Worm (Caenorhabditis elegans) whole organism, L1 larva: ENCODE data around the gene F46C3.6.
A peak's percentile ranks its signal among the peaks of the same experiment; 100 is the strongest.

ENCODE experiments used
- C34B4.2 ChIP-seq: sonication (generic microtip); optimal IDR thresholded peaks from 2 replicates; lab custom pipeline; 2017; ENCODE audit warnings: mild to moderate bottlenecking, missing genetic modification characterization, missing compliant biosample characterization
- blmp-1 ChIP-seq: fragments of 150-350 bp; optimal IDR thresholded peaks from 2 replicates; lab custom pipeline; 2014; ENCODE audit warnings: missing biosample characterization, missing genetic modification characterization
- ceh-63 ChIP-seq: fragments of 200-800 bp; sonication (Bioruptor generic); optimal IDR thresholded peaks from 2 replicates; lab custom pipeline; 2018; ENCODE audit warnings: mild to moderate bottlenecking, missing genetic modification characterization, missing compliant biosample characterization
- ceh-88 ChIP-seq: fragments of 200-800 bp; sonication (Bioruptor generic); IDR thresholded peaks from 2 replicates; pipeline ENCODE4 v1.3.6; 2022; ENCODE audit warnings: missing genetic modification characterization, missing compliant biosample characterization
- ceh-90 ChIP-seq: sonication (generic microtip); optimal IDR thresholded peaks from 2 replicates; lab custom pipeline; 2016; ENCODE audit warnings: missing genetic modification characterization, missing compliant biosample characterization
- dsc-1 ChIP-seq: sonication (generic microtip); optimal IDR thresholded peaks from 2 replicates; lab custom pipeline; 2016; ENCODE audit warnings: mild to moderate bottlenecking, missing genetic modification characterization, missing compliant biosample characterization
- efl-1 ChIP-seq, 4 experiments: fragments of 150-350 bp; optimal IDR thresholded peaks in 3 of 4; peaks in 1 of 4; 1 replicate in 1 of 4; 2 replicates in 3 of 4; lab custom pipeline; 2014; ENCODE audit warnings: missing biosample characterization in 2 of 4, missing genetic modification characterization in 2 of 4, missing genetic modification reagents in 2 of 4
- egl-27 ChIP-seq, 2 experiments: fragments of 150-350 bp in 1 of 2; sonication (generic microtip); optimal IDR thresholded peaks; 3 replicates each; lab custom pipeline; 2017 to 2018; ENCODE audit warnings: missing biosample characterization in 2 of 2, missing genetic modification characterization in 2 of 2, missing genetic modification reagents in 2 of 2
- elt-2 ChIP-seq: sonication (generic microtip); optimal IDR thresholded peaks from 2 replicates; lab custom pipeline; 2016; ENCODE audit warnings: missing genetic modification characterization, mild to moderate bottlenecking, inconsistent platforms, missing compliant biosample characterization, missing genetic modification reagents
- fkh-10 ChIP-seq: sonication (generic microtip); optimal IDR thresholded peaks from 2 replicates; lab custom pipeline; 2017; ENCODE audit warnings: missing biosample characterization, missing genetic modification reagents, missing genetic modification characterization
- fkh-8 ChIP-seq: sonication (generic microtip); optimal IDR thresholded peaks from 2 replicates; lab custom pipeline; 2016; ENCODE audit warnings: mild to moderate bottlenecking, missing genetic modification characterization, missing compliant biosample characterization
- grh-1 ChIP-seq: fragments of 200-800 bp; sonication (Bioruptor generic); IDR thresholded peaks from 2 replicates; pipeline ENCODE4 v1.3.6; 2022; ENCODE audit warnings: missing genetic modification reagents, missing genetic modification characterization, missing compliant biosample characterization
- hlh-17 ChIP-seq: fragments of 200-800 bp; sonication (Bioruptor generic); optimal IDR thresholded peaks from 2 replicates; lab custom pipeline; 2018; ENCODE audit warnings: missing genetic modification characterization, mild to moderate bottlenecking, missing compliant biosample characterization, moderate library complexity, borderline replicate concordance
- hlh-4 ChIP-seq: sonication (generic microtip); optimal IDR thresholded peaks from 2 replicates; lab custom pipeline; 2016; ENCODE audit warnings: mild to moderate bottlenecking, missing genetic modification characterization, missing compliant biosample characterization
- hpl-2 ChIP-seq: fragments of 150-350 bp; optimal IDR thresholded peaks from 2 replicates; lab custom pipeline; 2014; ENCODE audit warnings: missing biosample characterization, missing genetic modification reagents, missing genetic modification characterization
- lin-14 ChIP-seq: fragments of 200-800 bp; sonication (Bioruptor generic); optimal IDR thresholded peaks from 2 replicates; lab custom pipeline; 2018; ENCODE audit warnings: mild to moderate bottlenecking, missing genetic modification characterization, moderate library complexity, missing compliant biosample characterization
- lin-15B ChIP-seq: fragments of 150-350 bp; sonication (generic microtip); optimal IDR thresholded peaks from 3 replicates; lab custom pipeline; 2014; ENCODE audit warnings: missing biosample characterization, missing genetic modification characterization
- lsy-2 ChIP-seq, 2 experiments: fragments of 150-350 bp; optimal IDR thresholded peaks; 2 replicates each; lab custom pipeline; 2014; ENCODE audit warnings: missing biosample characterization in 2 of 2, missing genetic modification characterization in 2 of 2
- mab-9 ChIP-seq: fragments of 200-800 bp; sonication (Bioruptor generic); IDR thresholded peaks from 2 replicates; pipeline ENCODE4 v1.3.6; 2022; ENCODE audit warnings: missing genetic modification reagents, missing genetic modification characterization, missing compliant biosample characterization
- mef-2 ChIP-seq: fragments of 150-350 bp; optimal IDR thresholded peaks from 2 replicates; lab custom pipeline; 2014; ENCODE audit warnings: missing biosample characterization, missing genetic modification characterization
- mep-1 ChIP-seq: fragments of 150-350 bp; optimal IDR thresholded peaks from 2 replicates; lab custom pipeline; 2014; ENCODE audit warnings: missing biosample characterization, missing genetic modification characterization
- nhr-11 ChIP-seq: fragments of 150-350 bp; optimal IDR thresholded peaks from 2 replicates; lab custom pipeline; 2014; ENCODE audit warnings: missing biosample characterization, missing genetic modification characterization
- nhr-77 ChIP-seq: fragments of 150-350 bp; optimal IDR thresholded peaks from 2 replicates; lab custom pipeline; 2014; ENCODE audit warnings: missing biosample characterization, missing genetic modification characterization
- nhr-85 ChIP-seq: sonication (generic microtip); peaks from one replicate; lab custom pipeline; 2016; ENCODE audit warnings: missing genetic modification characterization, inconsistent platforms, missing compliant biosample characterization
- nhr-90 ChIP-seq: sonication (generic microtip); optimal IDR thresholded peaks from 2 replicates; lab custom pipeline; 2016; ENCODE audit warnings: mild to moderate bottlenecking, missing genetic modification characterization, missing compliant biosample characterization; ENCODE audit not compliant: poor library complexity
- rnt-1 ChIP-seq: sonication (generic microtip); optimal IDR thresholded peaks from 2 replicates; lab custom pipeline; 2016; ENCODE audit warnings: mild to moderate bottlenecking, missing genetic modification characterization, moderate library complexity, missing compliant biosample characterization
- snpc-4 ChIP-seq: fragments of 150-350 bp; optimal IDR thresholded peaks from 2 replicates; lab custom pipeline; 2014; ENCODE audit warnings: missing biosample characterization, missing genetic modification characterization
- snu-23 ChIP-seq: sonication (generic microtip); optimal IDR thresholded peaks from 2 replicates; lab custom pipeline; 2016; ENCODE audit warnings: missing genetic modification characterization, missing compliant biosample characterization
- sptf-1 ChIP-seq: fragments of 150-350 bp; optimal IDR thresholded peaks from 2 replicates; lab custom pipeline; 2014; ENCODE audit warnings: missing biosample characterization, missing genetic modification characterization
- sup-37 ChIP-seq: fragments of 200-800 bp; sonication (Bioruptor generic); optimal IDR thresholded peaks from 2 replicates; lab custom pipeline; 2018; ENCODE audit warnings: mild to moderate bottlenecking, missing genetic modification characterization, missing compliant biosample characterization
- swsn-7 ChIP-seq: sonication (generic microtip); optimal IDR thresholded peaks from 2 replicates; lab custom pipeline; 2016; ENCODE audit warnings: missing genetic modification characterization, missing compliant biosample characterization
- unc-62 ChIP-seq: fragments of 150-350 bp; optimal IDR thresholded peaks from 2 replicates; lab custom pipeline; 2014; ENCODE audit warnings: missing biosample characterization, missing genetic modification reagents, missing genetic modification characterization
- unc-86 ChIP-seq: sonication (generic microtip); optimal IDR thresholded peaks from 2 replicates; lab custom pipeline; 2016; ENCODE audit warnings: missing genetic modification characterization, missing compliant biosample characterization
- xbp-1 ChIP-seq: sonication (generic microtip); optimal IDR thresholded peaks from 2 replicates; lab custom pipeline; 2016; ENCODE audit warnings: missing genetic modification characterization, missing compliant biosample characterization
- zip-4 ChIP-seq: fragments of 200-800 bp; sonication (Bioruptor generic); optimal IDR thresholded peaks from 2 replicates; lab custom pipeline; 2018; ENCODE audit warnings: mild to moderate bottlenecking, missing genetic modification characterization, moderate library complexity, missing compliant biosample characterization

The F46C3.6 gene

ce11 chrX:11463568-11463967 is 43.7 kb upstream of the F46C3.6 start:
- TF ChIP-seq nhr-90 (tag; lab: Kevin White, UChicago) (no peak), fkh-10 (GFP tag; lab: Kevin White, UChicago) (no peak), efl-1 (optimal IDR thresholded peaks at IDR 0.05; lab: Kevin White, UChicago) (no peak), efl-1 (GFP tag; optimal IDR thresholded peaks at IDR 0.05 in 1 of 2; lab: Kevin White, UChicago) (peak in 1 of 2 experiments; percentile 22), rnt-1 (peak; percentile 8), sptf-1 (tag; lab: Kevin White, UChicago) (no peak), unc-86 (no peak), hpl-2 (GFP tag; lab: Kevin White, UChicago) (no peak)

ce11 chrX:11463005-11463404 is 43.1 kb upstream of the F46C3.6 start:
- TF ChIP-seq sup-37 (GFP tag; lab: Kevin White, UChicago) (no peak), egl-27 (tag; optimal IDR thresholded peaks at IDR 0.05; lab: Kevin White, UChicago) (no peak), snpc-4 (tag; lab: Kevin White, UChicago) (no peak), elt-2 (tag; lab: Kevin White, UChicago) (no peak), unc-62 (GFP tag; lab: Kevin White, UChicago) (no peak), mab-9 (GFP tag; lab: Robert Waterston, UW) (0 out of 2 replicates have a peak, but pooled peaks have one; percentile 13), grh-1 (GFP tag; lab: Robert Waterston, UW) (no peak), mef-2 (tag; lab: Kevin White, UChicago) (no peak), ceh-90 (tag; lab: Kevin White, UChicago) (no peak), swsn-7 (tag; lab: Kevin White, UChicago) (no peak), lin-14 (peak; percentile 68)

DNA sequence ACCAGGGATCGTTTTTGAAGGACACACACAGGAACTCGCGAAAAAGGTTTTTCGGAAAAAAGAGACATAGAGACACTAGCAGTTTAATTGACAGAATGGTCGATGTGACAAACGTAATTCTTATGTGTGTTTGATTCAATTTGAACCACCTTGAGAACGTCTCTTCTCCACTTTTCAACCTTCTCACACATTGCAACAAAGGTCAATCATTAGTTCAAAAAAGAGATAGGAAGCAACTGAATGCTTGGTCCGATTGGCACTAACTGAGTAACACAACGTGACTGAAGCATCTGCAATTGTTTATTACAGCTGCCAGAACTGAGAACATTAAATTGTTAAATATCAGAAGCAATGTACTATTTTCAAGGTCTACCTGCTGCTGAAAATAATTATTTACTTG is 42.2 kb upstream of the F46C3.6 start:
- no peak for TF ChIP-seq ceh-90 (tag; lab: Kevin White, UChicago)
- peak; percentile 85 for TF ChIP-seq lin-14
- TF ChIP-seq mep-1: peak; percentile 46
- TF ChIP-seq snu-23: peak; percentile 17
- TF ChIP-seq hlh-17 (GFP tag; lab: Kevin White, UChicago): no peak
- no peak for TF ChIP-seq nhr-11 (tag; lab: Kevin White, UChicago)
- TF ChIP-seq C34B4.2: no peak
- no peak for TF ChIP-seq mab-9 (GFP tag; lab: Robert Waterston, UW)
- no peak for TF ChIP-seq zip-4 (GFP tag; lab: Kevin White, UChicago)
- TF ChIP-seq nhr-77 (tag; lab: Kevin White, UChicago): no peak
- peak in 1 of 2 experiments; percentile 16 for TF ChIP-seq lsy-2 (tag; optimal IDR thresholded peaks at IDR 0.05; lab: Kevin White, UChicago)
- peak; percentile 13 for TF ChIP-seq dsc-1 (tag; lab: Kevin White, UChicago)
- no peak for TF ChIP-seq blmp-1 (tag; lab: Kevin White, UChicago)
- peak; percentile 68 for TF ChIP-seq nhr-85 (tag; lab: Kevin White, UChicago)

DNA sequence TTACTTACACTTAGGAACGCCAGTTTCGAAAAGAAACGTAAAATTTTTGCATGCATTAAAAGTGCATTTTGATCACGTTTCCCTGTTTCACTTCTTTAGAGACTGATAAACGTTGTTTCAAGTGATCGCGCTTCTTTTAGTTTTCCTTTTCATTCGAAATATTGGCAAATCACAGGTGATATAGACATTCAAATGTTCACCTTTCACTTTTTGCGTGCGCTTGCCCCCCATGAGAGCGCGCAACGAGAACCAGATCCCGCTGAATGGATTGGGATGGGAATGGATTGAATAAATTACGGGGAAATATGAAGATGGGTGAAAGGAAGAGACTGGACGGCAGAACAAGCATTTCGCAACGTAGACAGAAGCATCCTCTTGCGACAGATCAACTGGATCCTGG is 41.7 kb upstream of the F46C3.6 start:
- TF ChIP-seq egl-27 (tag; optimal IDR thresholded peaks at IDR 0.05; lab: Kevin White, UChicago): no peak
- TF ChIP-seq ceh-63 (GFP tag; lab: Kevin White, UChicago): no peak
- no peak for TF ChIP-seq ceh-90 (tag; lab: Kevin White, UChicago)
- TF ChIP-seq ceh-88 (GFP tag; lab: Robert Waterston, UW): no peak
- peak; percentile 97 for TF ChIP-seq blmp-1 (tag; lab: Kevin White, UChicago)
- no peak for TF ChIP-seq nhr-77 (tag; lab: Kevin White, UChicago)
- TF ChIP-seq elt-2 (tag; lab: Kevin White, UChicago): peak; percentile 11
- TF ChIP-seq hpl-2 (GFP tag; lab: Kevin White, UChicago): no peak
- TF ChIP-seq, all 84 proteins: peak for 2

DNA sequence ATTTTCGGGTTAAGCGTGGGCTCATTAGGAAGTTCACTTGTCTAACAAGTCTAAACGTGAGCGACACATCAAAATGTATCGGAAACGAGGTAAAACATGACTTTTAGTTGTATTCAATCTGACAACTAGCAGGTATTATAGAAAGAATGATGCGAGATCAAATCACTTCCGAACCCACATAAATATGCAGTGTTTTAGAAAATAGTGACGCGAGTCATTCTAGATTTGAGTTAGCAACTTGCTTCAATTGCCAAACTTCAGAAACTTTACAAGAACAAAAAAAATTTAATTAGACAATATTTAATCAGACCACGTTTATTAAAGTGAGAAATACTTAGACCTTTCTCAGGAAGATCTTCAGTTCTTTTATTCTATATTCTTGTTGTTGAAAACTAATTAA is 36.8 kb upstream of the F46C3.6 start:
- TF ChIP-seq lsy-2 (tag; optimal IDR thresholded peaks at IDR 0.05; lab: Kevin White, UChicago) (no peak), nhr-11 (tag; lab: Kevin White, UChicago) (no peak), hlh-4 (tag; lab: Kevin White, UChicago) (no peak), egl-27 (tag; optimal IDR thresholded peaks at IDR 0.05; lab: Kevin White, UChicago) (no peak), lin-15B (no peak), fkh-8 (tag; lab: Kevin White, UChicago) (no peak), snu-23 (no peak), hlh-17 (GFP tag; lab: Kevin White, UChicago) (no peak), xbp-1 (tag; lab: Kevin White, UChicago) (no peak)
